Fruit fly (Drosophila melanogaster): Measurements from ENCODE around the gene CG15399.

dm6 chr2L:2727812-2728211, 43.8 kb downstream of the CG15399 start:
- TF ChIP-seq Smox (GFP tag; optimal IDR thresholded peaks at IDR 0.05), result no peak
- no peak for TF ChIP-seq Eip93F (GFP tag; optimal IDR thresholded peaks at IDR 0.05)
- TF ChIP-seq fd59A (GFP tag; optimal IDR thresholded peaks at IDR 0.05), result no peak
- no peak for TF ChIP-seq CG16779 (tag; optimal IDR thresholded peaks at IDR 0.05)
- no peak for TF ChIP-seq Lpt (GFP tag; optimal IDR thresholded peaks at IDR 0.05)
- TF ChIP-seq CG32006 (GFP tag; optimal IDR thresholded peaks at IDR 0.05), result no peak
- peak; percentile 17 for TF ChIP-seq CG9139 (GFP tag; optimal IDR thresholded peaks at IDR 0.05)

Data from whole organism, prepupa.